Fruit fly (Drosophila melanogaster): ENCODE results near the gene CG5194.

dm6 chr3L:9025680-9026079 lies 16.0 kb upstream of the CG5194 start:
- TF ChIP-seq OdsH (GFP tag; optimal IDR thresholded peaks at IDR 0.05), result peak; percentile 22
- no peak for TF ChIP-seq Eip93F (GFP tag; optimal IDR thresholded peaks at IDR 0.05)
- peak; percentile 10 for TF ChIP-seq CG3032 (tag; optimal IDR thresholded peaks at IDR 0.05)

Data from whole organism, prepupa.